Fruit fly (Drosophila melanogaster): ENCODE measurements around the gene gd.

dm6 chrX:11993279-11993678, 5.7 kb upstream of the gd start:
- TF ChIP-seq sim (GFP tag; IDR thresholded peaks at IDR 0.05) (no peak), Tbp (GFP tag; optimal IDR thresholded peaks at IDR 0.05) (no peak)
